Fruit fly (Drosophila melanogaster) whole organism, wandering third instar larva: ENCODE measurements around the gene Eip63F-1.

Experiments
- CrebA ChIP-seq: fragments of 200-800 bp; sonication (Bioruptor generic); optimal IDR thresholded peaks from 2 replicates; lab custom pipeline; 2016; ENCODE audit warnings: missing biosample characterization, mild to moderate bottlenecking, missing genetic modification characterization, borderline replicate concordance
- Hnf4 ChIP-seq: fragments of 200-800 bp; sonication (Bioruptor generic); optimal IDR thresholded peaks from 2 replicates; lab custom pipeline; 2016; ENCODE audit warnings: missing biosample characterization, mild to moderate bottlenecking, missing genetic modification characterization
- Mio ChIP-seq: sonication (Bioruptor generic); optimal IDR thresholded peaks from 2 replicates; lab custom pipeline; 2016; ENCODE audit warnings: missing biosample characterization, missing genetic modification characterization
- Myc ChIP-seq: fragments of >200 bp; optimal IDR thresholded peaks from 2 replicates; lab custom pipeline; 2017
- br ChIP-seq: fragments of 200-800 bp; sonication (Bioruptor generic); optimal IDR thresholded peaks from 2 replicates; lab custom pipeline; 2016; ENCODE audit warnings: missing biosample characterization, missing genetic modification characterization
- h ChIP-seq: fragments of 200-800 bp; sonication (Bioruptor generic); optimal IDR thresholded peaks from 3 replicates; lab custom pipeline; 2016; ENCODE audit warnings: missing biosample characterization, mild to moderate bottlenecking, missing genetic modification characterization
- lola ChIP-seq: fragments of >200 bp; optimal IDR thresholded peaks from 2 replicates; lab custom pipeline; 2017; ENCODE audit warnings: missing biosample characterization, missing genetic modification characterization
- pan ChIP-seq: fragments of >200 bp; optimal IDR thresholded peaks from 2 replicates; lab custom pipeline; 2017
- psq ChIP-seq: fragments of 200-800 bp; sonication (Bioruptor generic); optimal IDR thresholded peaks from 3 replicates; lab custom pipeline; 2017; ENCODE audit warnings: missing biosample characterization, mild to moderate bottlenecking, missing genetic modification characterization, moderate library complexity
- rgr ChIP-seq: fragments of 200-800 bp; sonication (Bioruptor generic); optimal IDR thresholded peaks from 3 replicates; lab custom pipeline; 2016; ENCODE audit warnings: missing biosample characterization, mild to moderate bottlenecking, missing genetic modification characterization
- usp ChIP-seq: fragments of >200 bp; optimal IDR thresholded peaks from 2 replicates; lab custom pipeline; 2017; ENCODE audit warnings: missing biosample characterization, missing genetic modification characterization
- woc ChIP-seq: sonication (Bioruptor generic); optimal IDR thresholded peaks from 2 replicates; lab custom pipeline; 2016; ENCODE audit warnings: missing biosample characterization, mild to moderate bottlenecking, missing genetic modification characterization

- TF ChIP-seq usp (GFP tag; lab: Kevin White, UChicago) (no peak), Mio (GFP tag; lab: Kevin White, UChicago) (no peak), br (GFP tag; lab: Kevin White, UChicago) (no peak), woc (GFP tag; lab: Kevin White, UChicago) (no peak), pan (lab: Kevin White, UChicago) (no peak), CrebA (GFP tag; lab: Kevin White, UChicago) (no peak), psq (no peak), Hnf4 (GFP tag; lab: Kevin White, UChicago) (peak; percentile 28), lola (no peak), Myc (lab: Kevin White, UChicago) (no peak), rgr (GFP tag; lab: Kevin White, UChicago) (peak; percentile 70), h (GFP tag; lab: Kevin White, UChicago) (no peak)
These were observed 32.1 kb downstream of the Eip63F-1 start, which contains the start of gene Sc2 for dm6 chr3L:3903301-3903700.
